Fruit fly (Drosophila melanogaster): ENCODE measurements around the gene Alg13.

The Alg13 gene

DNA sequence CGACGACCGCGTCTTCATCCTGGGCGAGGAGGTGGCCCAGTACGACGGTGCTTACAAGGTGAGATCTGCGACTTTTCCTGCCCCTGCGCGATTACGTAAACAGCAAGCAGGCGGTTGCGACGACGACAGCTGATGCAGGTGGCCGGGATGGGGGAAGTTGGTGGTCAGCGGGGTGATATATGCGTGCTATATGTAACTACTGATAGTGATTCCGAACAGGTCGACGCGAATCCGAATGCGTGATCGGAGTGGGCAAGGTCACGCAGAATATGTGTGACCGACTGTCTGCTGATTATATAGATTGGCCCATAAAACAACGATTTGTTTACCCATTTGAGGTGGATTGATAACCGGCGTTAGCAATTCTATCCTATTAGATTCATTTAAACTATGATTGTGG is 25.0 kb downstream of the Alg13 start (continued):
- TF ChIP-seq exex (tag; optimal IDR thresholded peaks at IDR 0.05): peak; percentile 62
- TF ChIP-seq slou (GFP tag; optimal IDR thresholded peaks at IDR 0.05): no peak
- peak; percentile 42 for TF ChIP-seq sug (tag; optimal IDR thresholded peaks at IDR 0.05)
- TF ChIP-seq CG15601 (tag; optimal IDR thresholded peaks at IDR 0.05): no peak
- no peak for TF ChIP-seq CG12744 (GFP tag; optimal IDR thresholded peaks at IDR 0.05)
- TF ChIP-seq CG34376 (GFP tag; optimal IDR thresholded peaks at IDR 0.05): peak; percentile 72
- TF ChIP-seq crp (GFP tag; optimal IDR thresholded peaks at IDR 0.05): peak in 1 of 2 experiments; percentile 3
- no peak for TF ChIP-seq CG33213 (GFP tag; optimal IDR thresholded peaks at IDR 0.05)
- TF ChIP-seq phol (tag; optimal IDR thresholded peaks at IDR 0.05): no peak
- TF ChIP-seq CG4404 (GFP tag; IDR thresholded peaks at IDR 0.05): no peak
- TF ChIP-seq CG12391 (tag; optimal IDR thresholded peaks at IDR 0.05): no peak
- TF ChIP-seq CG13287 (GFP tag; IDR thresholded peaks at IDR 0.05; ENCODE audit: partially characterized antibody): no peak
- TF ChIP-seq CG8765 (GFP tag; IDR thresholded peaks at IDR 0.05): no peak
- peak; percentile 31 for TF ChIP-seq ERR (GFP tag; optimal IDR thresholded peaks at IDR 0.05)
- no peak for TF ChIP-seq CG17612 (GFP tag; IDR thresholded peaks at IDR 0.05)
- peak; percentile 56 for TF ChIP-seq Deaf1 (tag; optimal IDR thresholded peaks at IDR 0.05)
- peak; percentile 68 for TF ChIP-seq crol (GFP tag; IDR thresholded peaks at IDR 0.05)
- TF ChIP-seq Six4 (GFP tag; optimal IDR thresholded peaks at IDR 0.05): no peak
- TF ChIP-seq Doc2 (GFP tag; IDR thresholded peaks at IDR 0.05): no peak
- TF ChIP-seq az2 (GFP tag; optimal IDR thresholded peaks at IDR 0.05): no peak
- TF ChIP-seq CG8290 (GFP tag; optimal IDR thresholded peaks at IDR 0.05): no peak
- no peak for TF ChIP-seq CG8290 (tag; optimal IDR thresholded peaks at IDR 0.05)

- TF ChIP-seq Myb (GFP tag; optimal IDR thresholded peaks at IDR 0.05) (peak; percentile 40), CG1603 (tag; optimal IDR thresholded peaks at IDR 0.05) (peak; percentile 56), CG11695 (GFP tag; IDR thresholded peaks at IDR 0.05) (peak; percentile 57; the same call in 1 of the 3 replicates), CG34224 (GFP tag; IDR thresholded peaks at IDR 0.05; ENCODE audit: partially characterized antibody) (no peak), cato (GFP tag; optimal IDR thresholded peaks at IDR 0.05; ENCODE audit: borderline replicate concordance) (peak; percentile 60), Six4 (GFP tag; optimal IDR thresholded peaks at IDR 0.05) (peak; percentile 41), dan (GFP tag; IDR thresholded peaks at IDR 0.05) (peak; percentile 53; the same call in 1 of the 2 replicates), lab (GFP tag; optimal IDR thresholded peaks at IDR 0.05) (peak; percentile 82), CG10274 (GFP tag; optimal IDR thresholded peaks at IDR 0.05) (peak; percentile 23), HmgZ (tag; optimal IDR thresholded peaks at IDR 0.05) (peak; percentile 75), lmd (GFP tag; IDR thresholded peaks at IDR 0.05) (peak; percentile 82), CG2120 (GFP tag; optimal IDR thresholded peaks at IDR 0.05) (peak; percentile 83), bigmax (GFP tag; optimal IDR thresholded peaks at IDR 0.05) (no peak), CTCF (GFP tag; optimal IDR thresholded peaks at IDR 0.05) (no peak), CG31224 (GFP tag; IDR thresholded peaks at IDR 0.05) (peak; percentile 67), danr (GFP tag; IDR thresholded peaks at IDR 0.05) (peak; percentile 63; the same call in 1 of the 2 replicates), CG15479 (GFP tag; optimal IDR thresholded peaks at IDR 0.05) (no peak), CG8944 (GFP tag; optimal IDR thresholded peaks at IDR 0.05) (peak; percentile 45), CG14441 (GFP tag; IDR thresholded peaks at IDR 0.05) (peak; percentile 73), seq (GFP tag; IDR thresholded peaks at IDR 0.05) (peak; percentile 54; the same call in 1 of the 2 replicates), chm (GFP tag; IDR thresholded peaks at IDR 0.05) (0 out of 2 replicates have a peak, but pooled peaks have one; percentile 34), CG9932 (GFP tag; IDR thresholded peaks at IDR 0.05) (peak; percentile 93), nau (GFP tag; optimal IDR thresholded peaks at IDR 0.05) (no peak), Camta (GFP tag; optimal IDR thresholded peaks at IDR 0.05) (peak; percentile 5), CG6791 (GFP tag; IDR thresholded peaks at IDR 0.05; ENCODE audit: partially characterized antibody) (no peak), CG12299 (tag; optimal IDR thresholded peaks at IDR 0.05) (peak; percentile 50), CG18262 (tag; optimal IDR thresholded peaks at IDR 0.05) (peak; percentile 76), pnt (GFP tag; optimal IDR thresholded peaks at IDR 0.05) (peak; percentile 45), crp (GFP tag; optimal IDR thresholded peaks at IDR 0.05) (peak in 1 of 2 experiments; percentile 47), Nf-YB (GFP tag; optimal IDR thresholded peaks at IDR 0.05) (peak; percentile 52)
These were observed 25.8 kb downstream of the Alg13 start, which contains the start of the genes alpha-Man-Ib and Pdhb for dm6 chr3R:29112398-29113150. Gene alpha-Man-Ib, minus strand, starts transcription at chr3R:29112822. Gene Pdhb, plus strand, starts transcription at chr3R:29113071.
